Worm (Caenorhabditis elegans): Measurements from ENCODE around the gene hsp-12.3.

DNA sequence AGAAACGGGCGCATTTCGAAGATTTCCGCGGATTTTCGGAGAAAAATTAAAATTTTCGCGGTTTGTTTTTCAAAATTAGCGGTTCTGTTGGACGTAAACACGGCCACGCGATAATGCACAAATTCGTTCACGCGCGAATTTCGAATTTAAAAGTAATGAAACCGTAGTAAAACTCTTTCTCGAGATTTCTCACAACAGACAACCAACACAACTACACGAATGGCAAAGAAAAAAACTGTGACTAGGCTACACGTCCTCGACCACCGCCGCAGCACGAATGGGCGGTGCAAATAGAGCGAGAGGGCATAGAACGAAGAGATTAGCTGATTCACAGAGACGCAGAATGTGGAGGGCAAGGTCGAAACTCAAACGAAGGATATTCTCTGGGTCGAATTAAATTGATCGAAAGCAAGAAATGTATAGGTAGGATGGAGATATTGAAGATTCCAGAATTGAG, 4.4 kb downstream of the hsp-12.3 start, which contains the start of gene idh-1:
- TF ChIP-seq C38D4.7 (GFP tag; optimal IDR thresholded peaks at IDR 0.05), result no peak
- no peak for TF ChIP-seq fkh-10 (GFP tag; optimal IDR thresholded peaks at IDR 0.05)
- TF ChIP-seq hlh-15 (tag; optimal IDR thresholded peaks at IDR 0.05), result no peak
- no peak for TF ChIP-seq sdc-2 (tag; optimal IDR thresholded peaks at IDR 0.05)
- TF ChIP-seq F13H6.1 (tag; optimal IDR thresholded peaks at IDR 0.05), result no peak
- no peak for TF ChIP-seq gmeb-2 (tag; optimal IDR thresholded peaks at IDR 0.05)
